Fruit fly (Drosophila melanogaster) whole organism, embryonic: ENCODE results near the gene CG11858.

Experiments
- Ada2b ChIP-seq: fragments of 200-800 bp; sonication (Bioruptor generic); IDR thresholded peaks from 2 replicates; pipeline ENCODE4 v1.3.6; 2022; ENCODE audit warnings: missing biosample characterization, missing genetic modification characterization
- Atf3 ChIP-seq: fragments of 200-800 bp; sonication (Bioruptor generic); optimal IDR thresholded peaks from 3 replicates; lab custom pipeline; 2016; ENCODE audit warnings: missing biosample characterization, missing genetic modification characterization
- Atf6 ChIP-seq: fragments of 200-800 bp; sonication (Bioruptor generic); IDR thresholded peaks from 2 replicates; pipeline ENCODE4 v1.3.6; 2022; ENCODE audit warnings: missing biosample characterization, missing genetic modification characterization
- B-H2 ChIP-seq: fragments of 200-800 bp; sonication (Bioruptor generic); optimal IDR thresholded peaks from 2 replicates; lab custom pipeline; 2018; ENCODE audit warnings: missing biosample characterization, mild to moderate bottlenecking, missing genetic modification characterization
- Bdp1 ChIP-seq: fragments of 200-800 bp; sonication (Bioruptor generic); optimal IDR thresholded peaks from 3 replicates; lab custom pipeline; 2016; ENCODE audit warnings: missing biosample characterization, missing genetic modification characterization
- Bgb ChIP-seq: fragments of 200-800 bp; sonication (Bioruptor generic); IDR thresholded peaks from 2 replicates; pipeline ENCODE4 v1.3.6; 2022; ENCODE audit warnings: missing biosample characterization, missing genetic modification characterization; ENCODE audit not compliant: partially characterized antibody
- Blimp-1 ChIP-seq: fragments of 200-800 bp; sonication (Bioruptor generic); optimal IDR thresholded peaks from 3 replicates; lab custom pipeline; 2018; ENCODE audit warnings: missing biosample characterization, missing genetic modification characterization, mild to moderate bottlenecking, moderate library complexity, missing genetic modification reagents
- BtbVII ChIP-seq: fragments of 200-800 bp; sonication (Bioruptor generic); optimal IDR thresholded peaks from 3 replicates; lab custom pipeline; 2017; ENCODE audit warnings: missing biosample characterization, mild to moderate bottlenecking, missing genetic modification characterization
- CG10209 ChIP-seq: fragments of 200-800 bp; sonication (Bioruptor generic); optimal IDR thresholded peaks from 3 replicates; lab custom pipeline; 2017; ENCODE audit warnings: missing biosample characterization, mild to moderate bottlenecking, missing genetic modification characterization, missing genetic modification reagents
- CG10543 ChIP-seq: fragments of 200-800 bp; sonication (Bioruptor generic); optimal IDR thresholded peaks from 3 replicates; lab custom pipeline; 2017; ENCODE audit warnings: missing biosample characterization, mild to moderate bottlenecking, missing genetic modification characterization, moderate library complexity
- CG11247 ChIP-seq: fragments of 200-800 bp; sonication (Bioruptor generic); IDR thresholded peaks from 2 replicates; pipeline ENCODE4 v1.3.6; 2022; ENCODE audit warnings: missing biosample characterization, missing genetic modification characterization
- CG12236 ChIP-seq: fragments of 200-800 bp; sonication (Bioruptor generic); optimal IDR thresholded peaks from 2 replicates; lab custom pipeline; 2016; ENCODE audit warnings: missing biosample characterization, missing genetic modification characterization
- CG1602 ChIP-seq: fragments of 200-800 bp; sonication (Bioruptor generic); optimal IDR thresholded peaks from 3 replicates; lab custom pipeline; 2016; ENCODE audit warnings: missing biosample characterization, missing genetic modification characterization
- CG17361 ChIP-seq: fragments of 200-800 bp; sonication (Bioruptor generic); IDR thresholded peaks from 3 replicates; pipeline ENCODE4 v1.3.6; 2022; ENCODE audit warnings: missing biosample characterization, missing genetic modification characterization
- CG2202 ChIP-seq: fragments of 200-800 bp; sonication (Bioruptor generic); optimal IDR thresholded peaks from 2 replicates; lab custom pipeline; 2018; ENCODE audit warnings: missing biosample characterization, mild to moderate bottlenecking, missing genetic modification characterization
- CG32772 ChIP-seq: fragments of 200-800 bp; sonication (Bioruptor generic); IDR thresholded peaks from 2 replicates; pipeline ENCODE4 v1.3.6; 2022; ENCODE audit warnings: missing biosample characterization, missing genetic modification characterization
- CG33557 ChIP-seq: fragments of 200-800 bp; sonication (Bioruptor generic); optimal IDR thresholded peaks from 2 replicates; lab custom pipeline; 2019; ENCODE audit warnings: missing biosample characterization, mild to moderate bottlenecking, missing genetic modification characterization, moderate library complexity
- CG6791 ChIP-seq: fragments of 200-800 bp; sonication (Bioruptor generic); IDR thresholded peaks from 3 replicates; pipeline ENCODE4 v1.3.6; 2022; ENCODE audit warnings: missing biosample characterization, missing genetic modification characterization; ENCODE audit not compliant: partially characterized antibody
- CG7372 ChIP-seq: fragments of 200-800 bp; sonication (Bioruptor generic); IDR thresholded peaks from 2 replicates; pipeline ENCODE4 v1.3.6; 2022; ENCODE audit warnings: missing biosample characterization, missing genetic modification characterization
- CG8359 ChIP-seq: fragments of 200-800 bp; sonication (Bioruptor generic); optimal IDR thresholded peaks from 2 replicates; lab custom pipeline; 2017; ENCODE audit warnings: missing biosample characterization, mild to moderate bottlenecking, missing genetic modification characterization, borderline replicate concordance
- CG8924 ChIP-seq: fragments of 200-800 bp; optimal IDR thresholded peaks from 3 replicates; lab custom pipeline; 2019; ENCODE audit warnings: missing biosample characterization, mild to moderate bottlenecking, missing genetic modification characterization, moderate library complexity
- Dad ChIP-seq: fragments of 200-800 bp; sonication (Bioruptor generic); optimal IDR thresholded peaks from 3 replicates; lab custom pipeline; 2016; ENCODE audit warnings: missing biosample characterization, missing genetic modification characterization
- Dbx ChIP-seq: fragments of 200-800 bp; sonication (Bioruptor generic); IDR thresholded peaks from 3 replicates; pipeline ENCODE4 v1.3.6; 2022; ENCODE audit warnings: missing biosample characterization, missing genetic modification characterization
- Deaf1 ChIP-seq: fragments of 200-800 bp; optimal IDR thresholded peaks from 3 replicates; lab custom pipeline; 2019; ENCODE audit warnings: missing biosample characterization, mild to moderate bottlenecking, missing genetic modification characterization, moderate library complexity
- Doc3 ChIP-seq: fragments of 200-800 bp; sonication (Bioruptor generic); IDR thresholded peaks from 3 replicates; pipeline ENCODE4 v1.3.6; 2022; ENCODE audit warnings: missing biosample characterization, missing genetic modification characterization; ENCODE audit not compliant: partially characterized antibody
- NC2β ChIP-seq: fragments of 200-800 bp; sonication (Bioruptor generic); optimal IDR thresholded peaks from 2 replicates; lab custom pipeline; 2016; ENCODE audit warnings: missing biosample characterization, missing genetic modification characterization
- NK7.1 ChIP-seq: fragments of 200-800 bp; sonication (Bioruptor generic); optimal IDR thresholded peaks from 3 replicates; lab custom pipeline; 2016; ENCODE audit warnings: missing biosample characterization, missing genetic modification characterization
- Six4 ChIP-seq: fragments of 200-800 bp; sonication (Bioruptor generic); optimal IDR thresholded peaks from 2 replicates; lab custom pipeline; 2016; ENCODE audit warnings: missing biosample characterization, missing genetic modification characterization
- Sox100B ChIP-seq: fragments of 200-800 bp; sonication (Bioruptor generic); optimal IDR thresholded peaks from 3 replicates; lab custom pipeline; 2018; ENCODE audit warnings: missing biosample characterization, mild to moderate bottlenecking, missing genetic modification characterization
- TFAM ChIP-seq: fragments of 200-800 bp; sonication (Bioruptor generic); optimal IDR thresholded peaks from 2 replicates; lab custom pipeline; 2017; ENCODE audit warnings: missing biosample characterization, missing genetic modification characterization, inconsistent platforms
- az2 ChIP-seq: fragments of 200-800 bp; sonication (Bioruptor generic); optimal IDR thresholded peaks from 3 replicates; lab custom pipeline; 2016; ENCODE audit warnings: missing biosample characterization, missing genetic modification characterization
- cad ChIP-seq: fragments of >200 bp; optimal IDR thresholded peaks from 2 replicates; lab custom pipeline; 2017; ENCODE audit warnings: missing biosample characterization, missing genetic modification characterization
- dm ChIP-seq: fragments of 200-800 bp; sonication (Bioruptor generic); optimal IDR thresholded peaks from 3 replicates; lab custom pipeline; 2016; ENCODE audit warnings: missing biosample characterization, missing genetic modification characterization
- ems ChIP-seq: fragments of 200-800 bp; sonication (Bioruptor generic); optimal IDR thresholded peaks from 3 replicates; lab custom pipeline; 2016; ENCODE audit warnings: missing biosample characterization, missing genetic modification characterization
- eve ChIP-seq, 2 experiments: fragments of >200 bp; optimal IDR thresholded peaks; 2 replicates each; lab custom pipeline; 2017; ENCODE audit warnings: missing biosample characterization in 2 of 2, missing genetic modification characterization in 2 of 2
- gro ChIP-seq: fragments of 200-800 bp; sonication (Bioruptor generic); optimal IDR thresholded peaks from 2 replicates; lab custom pipeline; 2016; ENCODE audit warnings: missing biosample characterization, missing genetic modification characterization
- jumu ChIP-seq: fragments of 200-800 bp; sonication (Bioruptor generic); optimal IDR thresholded peaks from 3 replicates; lab custom pipeline; 2016; ENCODE audit warnings: missing biosample characterization, missing genetic modification characterization
- kah ChIP-seq: fragments of 200-800 bp; sonication (Bioruptor generic); optimal IDR thresholded peaks from 2 replicates; lab custom pipeline; 2018; ENCODE audit warnings: missing biosample characterization, mild to moderate bottlenecking, missing genetic modification characterization
- knrl ChIP-seq: fragments of 200-800 bp; sonication (Bioruptor generic); IDR thresholded peaks from 3 replicates; pipeline ENCODE4 v1.3.6; 2022; ENCODE audit warnings: missing biosample characterization, missing genetic modification characterization; ENCODE audit not compliant: partially characterized antibody
- mam ChIP-seq: fragments of 200-800 bp; sonication (Bioruptor generic); optimal IDR thresholded peaks from 3 replicates; lab custom pipeline; 2016; ENCODE audit warnings: missing biosample characterization, missing genetic modification characterization
- psq ChIP-seq: fragments of 200-800 bp; sonication (Bioruptor generic); optimal IDR thresholded peaks from 2 replicates; lab custom pipeline; 2017; ENCODE audit warnings: missing biosample characterization, missing genetic modification characterization
- salm ChIP-seq: fragments of 200-800 bp; sonication (Bioruptor generic); optimal IDR thresholded peaks from 2 replicates; lab custom pipeline; 2018; ENCODE audit warnings: missing biosample characterization, mild to moderate bottlenecking, missing genetic modification characterization
- slp2 ChIP-seq: fragments of 200-800 bp; sonication (Bioruptor generic); optimal IDR thresholded peaks from 2 replicates; lab custom pipeline; 2016; ENCODE audit warnings: missing biosample characterization, missing genetic modification characterization
- sna ChIP-seq: fragments of 200-800 bp; sonication (Bioruptor generic); IDR thresholded peaks from 2 replicates; pipeline ENCODE4 v1.3.6; 2022; ENCODE audit warnings: missing biosample characterization, missing genetic modification characterization; ENCODE audit not compliant: partially characterized antibody
- ssp ChIP-seq: fragments of 200-800 bp; sonication (Bioruptor generic); IDR thresholded peaks from 2 replicates; pipeline ENCODE4 v1.3.6; 2022; ENCODE audit warnings: missing biosample characterization, missing genetic modification characterization
- tx ChIP-seq: fragments of 200-800 bp; sonication (Bioruptor generic); optimal IDR thresholded peaks from 2 replicates; lab custom pipeline; 2016; ENCODE audit warnings: missing biosample characterization, missing genetic modification characterization
- zen ChIP-seq: fragments of 200-800 bp; sonication (Bioruptor generic); optimal IDR thresholded peaks from 3 replicates; lab custom pipeline; 2018; ENCODE audit warnings: missing biosample characterization, mild to moderate bottlenecking, missing genetic modification characterization, moderate library complexity

Gene CG11858

DNA sequence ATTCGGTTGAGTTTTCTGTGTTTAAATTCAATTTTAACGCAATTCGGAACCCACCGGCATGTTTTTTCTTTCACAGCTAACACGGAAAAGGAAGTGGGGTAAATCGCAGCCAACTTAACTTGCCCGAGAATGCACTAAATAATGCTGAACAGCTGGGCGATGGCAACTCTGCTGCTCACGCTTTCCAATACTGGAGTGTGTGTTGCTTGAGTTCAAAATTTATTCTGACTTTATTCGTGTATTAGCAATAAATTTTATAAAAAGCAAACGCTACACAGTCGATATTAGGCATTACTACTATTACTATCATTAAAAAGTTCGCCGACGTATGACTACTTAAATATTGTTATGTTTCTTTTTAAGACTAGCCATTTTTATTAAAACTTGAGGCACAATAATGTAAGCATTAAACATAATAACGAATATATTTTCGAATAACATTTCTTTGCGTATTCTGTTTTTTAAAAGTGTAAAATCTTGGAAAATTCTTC is 15.1 kb upstream of the CG11858 start, which contains the start of the genes RpS27 and Nup37 (continued):
- TF ChIP-seq sna = no peak
- no peak for TF ChIP-seq eve (GFP tag; optimal IDR thresholded peaks at IDR 0.05; lab: Kevin White, UChicago)
- TF ChIP-seq tx (GFP tag; lab: Kevin White, UChicago) = peak; percentile 97
- peak; percentile 94 for TF ChIP-seq psq
- peak; percentile 97 for TF ChIP-seq Sox100B (GFP tag; lab: Kevin White, UChicago)
- peak; percentile 99 for TF ChIP-seq CG17361 (GFP tag; lab: Robert Waterston, UW)
- peak; percentile 96 for TF ChIP-seq CG32772 (GFP tag; lab: Robert Waterston, UW)
- TF ChIP-seq CG10543 (GFP tag; lab: Kevin White, UChicago) = peak; percentile 100
- peak; percentile 94 for TF ChIP-seq Bdp1 (GFP tag; lab: Kevin White, UChicago)
- peak; percentile 96 for TF ChIP-seq Six4 (GFP tag; lab: Kevin White, UChicago)
- peak; percentile 86 for TF ChIP-seq Blimp-1 (GFP tag; lab: Kevin White, UChicago)
- TF ChIP-seq Deaf1 (tag; lab: Kevin White, UChicago) = peak; percentile 69
- peak; percentile 100 for TF ChIP-seq B-H2
- peak; percentile 93 for TF ChIP-seq Atf6 (GFP tag; lab: Robert Waterston, UW)
- peak; percentile 43; the same call in 1 of the 2 replicates for TF ChIP-seq Bgb (GFP tag; lab: Robert Waterston, UW)
- peak; percentile 97 for TF ChIP-seq CG12236 (GFP tag; lab: Kevin White, UChicago)
- peak; percentile 93 for TF ChIP-seq CG8924 (tag; lab: Kevin White, UChicago)
- TF ChIP-seq ems (GFP tag; lab: Kevin White, UChicago) = peak; percentile 98
- TF ChIP-seq CG7372 = peak; percentile 94
- peak; percentile 99 for TF ChIP-seq dm
- peak; percentile 96 for TF ChIP-seq CG2202 (tag; lab: Kevin White, UChicago)
- peak; percentile 99 for TF ChIP-seq slp2 (GFP tag; lab: Kevin White, UChicago)
- peak; percentile 100 for TF ChIP-seq NC2β (GFP tag; lab: Kevin White, UChicago)
- peak; percentile 94 for TF ChIP-seq CG8359
- TF ChIP-seq ssp (GFP tag; lab: Robert Waterston, UW) = peak; percentile 90
- TF ChIP-seq zen (tag; lab: Kevin White, UChicago) = peak; percentile 91
- no peak for TF ChIP-seq Doc3
- TF ChIP-seq jumu (GFP tag; lab: Kevin White, UChicago) = peak; percentile 96
- peak; percentile 32; the same call in 1 of the 3 replicates for TF ChIP-seq CG6791 (GFP tag; lab: Robert Waterston, UW)
- peak; percentile 98 for TF ChIP-seq mam (GFP tag; lab: Kevin White, UChicago)
- TF ChIP-seq NK7.1 (GFP tag; lab: Kevin White, UChicago) = peak; percentile 99
- TF ChIP-seq knrl (GFP tag; lab: Robert Waterston, UW) = 0 out of 3 replicates have a peak, but pooled peaks have one; percentile 44
- peak; percentile 95 for TF ChIP-seq CG1602 (GFP tag; lab: Kevin White, UChicago)
- TF ChIP-seq BtbVII = peak; percentile 99
- TF ChIP-seq az2 = peak; percentile 95
- TF ChIP-seq Dad = peak; percentile 99
- peak; percentile 96 for TF ChIP-seq CG33557 (GFP tag; lab: Kevin White, UChicago)
- TF ChIP-seq kah (GFP tag; lab: Kevin White, UChicago) = peak; percentile 94
- TF ChIP-seq Atf3 (GFP tag; lab: Kevin White, UChicago) = peak; percentile 98
- no peak for TF ChIP-seq cad (GFP tag; lab: Kevin White, UChicago)
- TF ChIP-seq gro (GFP tag; lab: Kevin White, UChicago) = peak; percentile 97
- peak; percentile 90 for TF ChIP-seq salm (tag; lab: Kevin White, UChicago)
- peak; percentile 99 for TF ChIP-seq CG11247
- TF ChIP-seq Ada2b = peak; percentile 87
- TF ChIP-seq Dbx = peak; percentile 99
- TF ChIP-seq CG10209 = peak; percentile 99
- TF ChIP-seq TFAM (GFP tag; lab: Kevin White, UChicago) = peak; percentile 93
- TF ChIP-seq, all 482 proteins: peak for 444
